Worm (Caenorhabditis elegans) whole organism, L4 larva: ENCODE results near the gene F53B2.8.

ENCODE experiments used
- F10B5.3 ChIP-seq: sonication (generic microtip); optimal IDR thresholded peaks from 2 replicates; lab custom pipeline; 2016; ENCODE audit warnings: mild to moderate bottlenecking, missing genetic modification characterization, missing compliant biosample characterization
- F37D6.2 ChIP-seq: sonication (generic microtip); optimal IDR thresholded peaks from 2 replicates; lab custom pipeline; 2016; ENCODE audit warnings: mild to moderate bottlenecking, missing genetic modification characterization, missing compliant biosample characterization
- F49E8.2 ChIP-seq: sonication (generic microtip); optimal IDR thresholded peaks from 2 replicates; lab custom pipeline; 2016; ENCODE audit warnings: missing compliant biosample characterization, mild to moderate bottlenecking, missing genetic modification characterization, borderline replicate concordance
- R02D3.7 ChIP-seq: fragments of 150-350 bp; sonication (generic microtip); optimal IDR thresholded peaks from 3 replicates; lab custom pipeline; 2014; ENCODE audit warnings: missing biosample characterization, missing genetic modification characterization
- Y105C5A.15 ChIP-seq: fragments of 200-800 bp; sonication (Bioruptor generic); IDR thresholded peaks from 2 replicates; pipeline ENCODE4 v1.3.6; 2022; ENCODE audit warnings: missing genetic modification characterization, missing compliant biosample characterization
- Y48G9A.11 ChIP-seq: fragments of 200-800 bp; sonication (Bioruptor generic); IDR thresholded peaks from 2 replicates; pipeline ENCODE4 v1.3.6; 2022; ENCODE audit warnings: missing genetic modification reagents, missing genetic modification characterization, missing compliant biosample characterization
- Y5F2A.4 ChIP-seq: fragments of 200-800 bp; sonication (Bioruptor generic); optimal IDR thresholded peaks from 2 replicates; lab custom pipeline; 2018; ENCODE audit warnings: mild to moderate bottlenecking, missing genetic modification characterization, missing compliant biosample characterization
- ZK337.2 ChIP-seq: fragments of 200-800 bp; sonication (Bioruptor generic); IDR thresholded peaks from 2 replicates; pipeline ENCODE4 v1.3.6; 2022; ENCODE audit warnings: missing genetic modification reagents, missing genetic modification characterization, missing compliant biosample characterization
- aha-1 ChIP-seq: fragments of 150-350 bp; peaks from one replicate; lab custom pipeline; 2014; ENCODE audit warnings: missing biosample characterization, missing genetic modification characterization
- attf-4 ChIP-seq: sonication (generic microtip); optimal IDR thresholded peaks from 3 replicates; lab custom pipeline; 2017; ENCODE audit warnings: missing biosample characterization, missing genetic modification characterization
- ceh-28 ChIP-seq: fragments of 150-350 bp; optimal IDR thresholded peaks from 2 replicates; lab custom pipeline; 2014; ENCODE audit warnings: missing biosample characterization, missing genetic modification reagents, missing genetic modification characterization
- ceh-44 ChIP-seq: fragments of 200-800 bp; sonication (Bioruptor generic); IDR thresholded peaks from 2 replicates; pipeline ENCODE4 v1.3.6; 2022; ENCODE audit warnings: missing genetic modification reagents, missing genetic modification characterization, missing compliant biosample characterization
- ceh-62 ChIP-seq: sonication (generic microtip); optimal IDR thresholded peaks from 2 replicates; lab custom pipeline; 2017; ENCODE audit warnings: missing biosample characterization, missing genetic modification characterization
- ceh-82 ChIP-seq: sonication (generic microtip); optimal IDR thresholded peaks from 2 replicates; lab custom pipeline; 2017; ENCODE audit warnings: missing biosample characterization, missing genetic modification characterization
- ces-1 ChIP-seq: fragments of 150-350 bp; sonication (generic microtip); optimal IDR thresholded peaks from 4 replicates; lab custom pipeline; 2014; ENCODE audit warnings: missing biosample characterization, missing genetic modification reagents, missing genetic modification characterization
- ctbp-1 ChIP-seq: fragments of 200-800 bp; sonication (Bioruptor generic); IDR thresholded peaks from 2 replicates; pipeline ENCODE4 v1.3.6; 2022; ENCODE audit warnings: missing genetic modification reagents, missing genetic modification characterization, missing compliant biosample characterization
- daf-8 ChIP-seq: fragments of 200-800 bp; sonication (Bioruptor generic); IDR thresholded peaks from 2 replicates; pipeline ENCODE4 v1.3.6; 2022; ENCODE audit warnings: missing genetic modification characterization, missing compliant biosample characterization
- dmd-8 ChIP-seq: fragments of 200-800 bp; sonication (Bioruptor generic); IDR thresholded peaks from 2 replicates; pipeline ENCODE4 v1.3.6; 2022; ENCODE audit warnings: missing genetic modification characterization, missing compliant biosample characterization
- duxl-1 ChIP-seq: sonication (generic microtip); optimal IDR thresholded peaks from 2 replicates; lab custom pipeline; 2016; ENCODE audit warnings: mild to moderate bottlenecking, missing genetic modification characterization, moderate library complexity, missing compliant biosample characterization; ENCODE audit not compliant: poor library complexity
- dve-1 ChIP-seq: sonication (generic microtip); optimal IDR thresholded peaks from 2 replicates; lab custom pipeline; 2017; ENCODE audit warnings: antibody characterized with exemption, mild to moderate bottlenecking, missing genetic modification characterization, missing compliant biosample characterization; ENCODE audit not compliant: insufficient read depth
- egl-27 ChIP-seq: sonication (generic microtip); optimal IDR thresholded peaks from 3 replicates; lab custom pipeline; 2017; ENCODE audit warnings: missing biosample characterization, missing genetic modification reagents, missing genetic modification characterization
- egl-43 ChIP-seq: fragments of 200-800 bp; sonication (Bioruptor generic); IDR thresholded peaks from 2 replicates; pipeline ENCODE4 v1.3.6; 2022; ENCODE audit warnings: missing genetic modification reagents, missing genetic modification characterization, missing compliant biosample characterization
- fos-1 ChIP-seq: fragments of 150-350 bp; optimal IDR thresholded peaks from 2 replicates; lab custom pipeline; 2014; ENCODE audit warnings: missing biosample characterization, missing genetic modification characterization
- jun-1 ChIP-seq: fragments of 150-350 bp; optimal IDR thresholded peaks from 2 replicates; lab custom pipeline; 2014; ENCODE audit warnings: missing biosample characterization, missing genetic modification reagents, missing genetic modification characterization
- lim-7 ChIP-seq: fragments of 200-800 bp; sonication (Bioruptor generic); IDR thresholded peaks from 2 replicates; pipeline ENCODE4 v1.3.6; 2022; ENCODE audit warnings: missing genetic modification characterization, missing compliant biosample characterization
- lin-13 ChIP-seq: fragments of 150-350 bp; optimal IDR thresholded peaks from 2 replicates; lab custom pipeline; 2014; ENCODE audit warnings: missing biosample characterization, missing genetic modification reagents, missing genetic modification characterization
- lin-29 ChIP-seq: fragments of 200-800 bp; sonication (Bioruptor generic); IDR thresholded peaks from 2 replicates; pipeline ENCODE4 v1.3.6; 2022; ENCODE audit warnings: missing genetic modification reagents, missing genetic modification characterization, missing compliant biosample characterization
- lir-3 ChIP-seq: sonication (generic microtip); optimal IDR thresholded peaks from 2 replicates; lab custom pipeline; 2016; ENCODE audit warnings: mild to moderate bottlenecking, missing genetic modification characterization, missing compliant biosample characterization
- madf-9 ChIP-seq: fragments of 200-800 bp; sonication (Bioruptor generic); conservative IDR thresholded peaks from 2 replicates; pipeline ENCODE4 v1.3.6; 2022; ENCODE audit warnings: missing genetic modification reagents, missing genetic modification characterization, missing compliant biosample characterization
- mep-1 ChIP-seq: fragments of 150-350 bp; sonication (generic microtip); optimal IDR thresholded peaks from 3 replicates; lab custom pipeline; 2014; ENCODE audit warnings: missing biosample characterization, missing genetic modification characterization
- nhr-11 ChIP-seq: fragments of 150-350 bp; optimal IDR thresholded peaks from 2 replicates; lab custom pipeline; 2014; ENCODE audit warnings: missing biosample characterization, missing genetic modification characterization
- nhr-237 ChIP-seq: sonication (generic microtip); optimal IDR thresholded peaks from 2 replicates; lab custom pipeline; 2017; ENCODE audit warnings: missing biosample characterization, missing genetic modification characterization
- nhr-25 ChIP-seq: sonication (generic microtip); optimal IDR thresholded peaks from 2 replicates; lab custom pipeline; 2017; ENCODE audit warnings: missing genetic modification characterization, mild to moderate bottlenecking, missing compliant biosample characterization, antibody characterized with exemption, moderate library complexity, borderline replicate concordance; ENCODE audit not compliant: insufficient read depth
- nhr-41 ChIP-seq: fragments of 200-800 bp; sonication (Bioruptor generic); IDR thresholded peaks from 2 replicates; pipeline ENCODE4 v1.3.6; 2022; ENCODE audit warnings: missing genetic modification reagents, missing genetic modification characterization, missing compliant biosample characterization
- nhr-48 ChIP-seq: sonication (generic microtip); optimal IDR thresholded peaks from 2 replicates; lab custom pipeline; 2016; ENCODE audit warnings: mild to moderate bottlenecking, missing genetic modification characterization, missing compliant biosample characterization
- nhr-6 ChIP-seq: fragments of 150-350 bp; optimal IDR thresholded peaks from 2 replicates; lab custom pipeline; 2014; ENCODE audit warnings: missing biosample characterization, missing genetic modification characterization
- nhr-76 ChIP-seq: fragments of 150-350 bp; optimal IDR thresholded peaks from 2 replicates; lab custom pipeline; 2014; ENCODE audit warnings: missing biosample characterization, missing genetic modification characterization
- nhr-77 ChIP-seq: fragments of 150-350 bp; optimal IDR thresholded peaks from 2 replicates; lab custom pipeline; 2014; ENCODE audit warnings: missing biosample characterization, missing genetic modification characterization
- php-3 ChIP-seq: fragments of 200-800 bp; sonication (Bioruptor generic); IDR thresholded peaks from 2 replicates; pipeline ENCODE4 v1.3.6; 2022; ENCODE audit warnings: missing genetic modification reagents, missing genetic modification characterization, missing compliant biosample characterization
- pqm-1 ChIP-seq: sonication (generic microtip); optimal IDR thresholded peaks from 2 replicates; lab custom pipeline; 2017; ENCODE audit warnings: missing biosample characterization, missing genetic modification characterization
- set-16 ChIP-seq: fragments of 200-800 bp; sonication (Bioruptor generic); IDR thresholded peaks from 2 replicates; pipeline ENCODE4 v1.3.6; 2022; ENCODE audit warnings: missing genetic modification reagents, missing genetic modification characterization, missing compliant biosample characterization
- skn-1 ChIP-seq: fragments of 150-350 bp; optimal IDR thresholded peaks from 2 replicates; lab custom pipeline; 2014; ENCODE audit warnings: missing biosample characterization, missing genetic modification characterization
- snpc-4 ChIP-seq: fragments of 150-350 bp; optimal IDR thresholded peaks from 2 replicates; lab custom pipeline; 2014; ENCODE audit warnings: missing biosample characterization, missing genetic modification characterization
- unc-39 ChIP-seq: sonication (generic microtip); optimal IDR thresholded peaks from 2 replicates; lab custom pipeline; 2017; ENCODE audit warnings: missing biosample characterization, missing genetic modification characterization
- vab-7 ChIP-seq: fragments of 200-800 bp; sonication (Bioruptor generic); IDR thresholded peaks from 2 replicates; pipeline ENCODE4 v1.3.6; 2022; ENCODE audit warnings: missing genetic modification reagents, missing genetic modification characterization, missing compliant biosample characterization
- zag-1 ChIP-seq: fragments of 150-350 bp; optimal IDR thresholded peaks from 2 replicates; lab custom pipeline; 2014; ENCODE audit warnings: missing biosample characterization, missing genetic modification characterization
- zfp-3 ChIP-seq: fragments of 200-800 bp; sonication (Bioruptor generic); conservative IDR thresholded peaks from 2 replicates; pipeline ENCODE4 v1.3.6; 2022; ENCODE audit warnings: missing genetic modification reagents, missing genetic modification characterization, missing compliant biosample characterization
- zip-11 ChIP-seq: fragments of 200-800 bp; sonication (Bioruptor generic); IDR thresholded peaks from 2 replicates; pipeline ENCODE4 v1.3.6; 2022; ENCODE audit warnings: missing genetic modification characterization, missing compliant biosample characterization
- zip-2 ChIP-seq: fragments of 150-350 bp; optimal IDR thresholded peaks from 2 replicates; lab custom pipeline; 2014; ENCODE audit warnings: missing biosample characterization, missing genetic modification characterization

The F53B2.8 gene

DNA sequence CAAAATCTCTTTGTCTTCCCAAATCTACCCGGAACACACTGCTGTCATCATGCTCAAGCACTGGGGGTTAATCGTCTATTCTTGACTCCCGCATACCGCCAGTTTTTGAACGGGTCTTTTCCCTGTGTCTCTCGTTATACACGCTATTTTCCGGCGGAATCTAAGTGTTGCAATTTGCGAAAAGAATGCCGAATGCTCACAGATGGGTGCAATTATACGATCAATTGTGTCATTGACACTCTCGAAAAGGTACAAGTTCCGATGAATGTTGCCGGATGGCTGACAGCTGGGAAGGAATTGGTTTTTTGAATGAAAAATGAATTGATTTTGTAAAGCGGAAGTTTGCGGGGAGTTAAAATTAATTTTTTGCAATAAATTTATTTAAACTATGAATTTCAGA, 24.7 kb upstream of the F53B2.8 start:
- TF ChIP-seq zag-1 (tag; lab: Kevin White, UChicago): no peak
- no peak for TF ChIP-seq ces-1 (GFP tag; lab: Kevin White, UChicago)
- no peak for TF ChIP-seq nhr-48 (tag; lab: Kevin White, UChicago)
- TF ChIP-seq nhr-41 (GFP tag; lab: Robert Waterston, UW): no peak
- TF ChIP-seq duxl-1 (tag; lab: Kevin White, UChicago): no peak
- TF ChIP-seq Y48G9A.11 (GFP tag; lab: Robert Waterston, UW): no peak
- no peak for TF ChIP-seq Y105C5A.15 (GFP tag; lab: Robert Waterston, UW)
- no peak for TF ChIP-seq Y5F2A.4
- no peak for TF ChIP-seq vab-7 (GFP tag; lab: Robert Waterston, UW)
- TF ChIP-seq snpc-4 (tag; lab: Kevin White, UChicago): no peak
- no peak for TF ChIP-seq dmd-8
- TF ChIP-seq aha-1: no peak
- TF ChIP-seq jun-1: no peak

- TF ChIP-seq nhr-77 (tag; lab: Kevin White, UChicago) (no peak), lin-29 (no peak), F10B5.3 (tag; lab: Kevin White, UChicago) (no peak), jun-1 (no peak), mep-1 (tag; lab: Kevin White, UChicago) (no peak), ctbp-1 (no peak), pqm-1 (tag; lab: Kevin White, UChicago) (no peak), ceh-28 (tag; lab: Kevin White, UChicago) (no peak), unc-39 (tag; lab: Kevin White, UChicago) (no peak), F49E8.2 (tag; lab: Kevin White, UChicago) (no peak), dve-1 (tag; lab: Kevin White, UChicago) (no peak), skn-1 (tag; lab: Kevin White, UChicago) (no peak), fos-1 (tag; lab: Kevin White, UChicago) (no peak)
Measured at ce11 chrIV:12549014-12549413, 21.8 kb upstream of the F53B2.8 start.

ce11 chrIV:12547824-12548223, 20.6 kb upstream of the F53B2.8 start, which contains the start of gene ipmk-1:
Gene ipmk-1 (plus strand): TSS chrIV:12548124.
- TF ChIP-seq F37D6.2 (tag; lab: Kevin White, UChicago) (no peak), R02D3.7 (no peak), nhr-25 (no peak), dmd-8 (no peak), nhr-76 (tag; lab: Kevin White, UChicago) (no peak), ceh-28 (tag; lab: Kevin White, UChicago) (no peak), madf-9 (GFP tag; lab: Robert Waterston, UW) (no peak), set-16 (GFP tag; lab: Robert Waterston, UW) (no peak), ceh-82 (no peak), fos-1 (tag; lab: Kevin White, UChicago) (no peak), nhr-6 (no peak), egl-27 (no peak), nhr-237 (tag; lab: Kevin White, UChicago) (no peak), zfp-3 (GFP tag; lab: Robert Waterston, UW) (no peak), php-3 (GFP tag; lab: Robert Waterston, UW) (no peak), ceh-44 (GFP tag; lab: Robert Waterston, UW) (no peak)

DNA sequence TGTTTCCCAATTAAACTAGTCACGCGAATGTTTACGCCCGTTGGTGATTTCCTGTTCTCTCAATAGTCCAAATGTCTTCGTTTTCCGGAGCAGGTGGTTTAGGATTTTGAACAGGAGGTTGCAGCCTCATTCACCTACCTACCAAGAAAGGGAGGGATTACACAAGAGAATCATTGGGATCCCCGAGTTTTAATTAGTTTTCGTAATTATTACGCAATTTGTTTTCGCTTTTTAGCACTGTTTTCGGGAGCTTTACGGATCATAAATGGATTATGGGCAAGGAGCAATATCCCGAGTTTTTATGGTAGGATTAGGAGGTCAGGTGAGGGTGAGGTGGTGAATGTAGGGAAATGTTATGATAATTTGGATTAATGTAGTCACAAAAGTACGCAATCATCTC, 18.7 kb upstream of the F53B2.8 start:
- no peak for TF ChIP-seq ceh-62 (tag; lab: Kevin White, UChicago)
- TF ChIP-seq zfp-3 (GFP tag; lab: Robert Waterston, UW): no peak
- no peak for TF ChIP-seq egl-43 (GFP tag; lab: Robert Waterston, UW)
- TF ChIP-seq jun-1: no peak
- no peak for TF ChIP-seq nhr-6
- no peak for TF ChIP-seq ZK337.2 (GFP tag; lab: Robert Waterston, UW)
- no peak for TF ChIP-seq nhr-11 (tag; lab: Kevin White, UChicago)
- TF ChIP-seq nhr-41 (GFP tag; lab: Robert Waterston, UW): no peak
- no peak for TF ChIP-seq lir-3
- no peak for TF ChIP-seq ceh-28 (tag; lab: Kevin White, UChicago)
- TF ChIP-seq zip-11 (GFP tag; lab: Robert Waterston, UW): no peak
- TF ChIP-seq lim-7: no peak
- no peak for TF ChIP-seq daf-8 (GFP tag; lab: Robert Waterston, UW)
- no peak for TF ChIP-seq lin-13 (GFP tag; lab: Kevin White, UChicago)
- TF ChIP-seq aha-1: no peak
- TF ChIP-seq attf-4: no peak
- TF ChIP-seq zip-2 (tag; lab: Kevin White, UChicago): no peak
- no peak for TF ChIP-seq skn-1 (tag; lab: Kevin White, UChicago)
